Worm (Caenorhabditis elegans): ENCODE data around the gene T06E4.5.

The T06E4.5 gene

ce11 chrV:9679166-9679565 lies 48.1 kb downstream of the T06E4.5 start, which contains the start of gene ZK287.9:
TSS of gene ZK287.9 (plus strand) at chrV:9679357.
- no peak for TF ChIP-seq unc-130 (tag; optimal IDR thresholded peaks at IDR 0.05)
- no peak for TF ChIP-seq pag-3 (tag; optimal IDR thresholded peaks at IDR 0.05; ENCODE audit: borderline replicate concordance, insufficient read depth)
- TF ChIP-seq alr-1 (tag; optimal IDR thresholded peaks at IDR 0.05; ENCODE audit: borderline replicate concordance), result no peak
- no peak for TF ChIP-seq ceh-88 (GFP tag; IDR thresholded peaks at IDR 0.05)
- no peak for TF ChIP-seq irx-1 (tag; optimal IDR thresholded peaks at IDR 0.05)
- TF ChIP-seq fkh-10 (GFP tag; optimal IDR thresholded peaks at IDR 0.05), result no peak
- no peak for TF ChIP-seq Y116A8C.19 (tag; optimal IDR thresholded peaks at IDR 0.05; ENCODE audit: borderline replicate concordance)
- TF ChIP-seq nhr-71 (tag; optimal IDR thresholded peaks at IDR 0.05), result no peak
- TF ChIP-seq dpl-1 (GFP tag; optimal IDR thresholded peaks at IDR 0.05), result no peak
- no peak for TF ChIP-seq aha-1 (tag; optimal IDR thresholded peaks at IDR 0.05)
- TF ChIP-seq mef-2 (tag; optimal IDR thresholded peaks at IDR 0.05), result no peak
- TF ChIP-seq efl-3 (GFP tag; optimal IDR thresholded peaks at IDR 0.05), result no peak

ce11 chrV:9680260-9680659 lies 49.2 kb downstream of the T06E4.5 start:
- TF ChIP-seq ceh-63 (GFP tag; optimal IDR thresholded peaks at IDR 0.05), result no peak
- no peak for TF ChIP-seq efl-1 (optimal IDR thresholded peaks at IDR 0.05)
- peak in 1 of 2 experiments; percentile 38 for TF ChIP-seq efl-1 (GFP tag; optimal IDR thresholded peaks at IDR 0.05 in 1 of 2)
